Fruit fly (Drosophila melanogaster) whole organism, embryonic: ENCODE measurements around the gene SIDL.

Source experiments
- CG10543 ChIP-seq: fragments of 200-800 bp; sonication (Bioruptor generic); optimal IDR thresholded peaks from 3 replicates; lab custom pipeline; 2017; ENCODE audit warnings: missing biosample characterization, mild to moderate bottlenecking, missing genetic modification characterization, moderate library complexity
- CG1529 ChIP-seq: fragments of 200-800 bp; sonication (Bioruptor generic); optimal IDR thresholded peaks from 3 replicates; lab custom pipeline; 2018; ENCODE audit warnings: missing biosample characterization, missing genetic modification characterization
- CG8765 ChIP-seq: fragments of 200-800 bp; sonication (Bioruptor generic); IDR thresholded peaks from 2 replicates; pipeline ENCODE4 v1.3.6; 2022; ENCODE audit warnings: missing biosample characterization, missing genetic modification characterization
- Chrac-16 ChIP-seq: fragments of 200-800 bp; sonication (Bioruptor generic); optimal IDR thresholded peaks from 3 replicates; lab custom pipeline; 2016; ENCODE audit warnings: missing biosample characterization, missing genetic modification characterization
- tll ChIP-seq, 2 experiments: fragments of 200-800 bp in 1 of 2; fragments of >200 bp in 1 of 2; sonication (Bioruptor generic) in 1 of 2; optimal IDR thresholded peaks; 2 replicates each; lab custom pipeline; 2017 to 2019; ENCODE audit warnings: missing biosample characterization in 2 of 2, missing genetic modification characterization in 2 of 2, mild to moderate bottlenecking in 1 of 2, moderate library complexity in 1 of 2

The SIDL gene

dm6 chr3R:15177230-15177629 is 41.4 kb downstream of the SIDL start (continued):
- TF ChIP-seq Chrac-16 (GFP tag; lab: Kevin White, UChicago) (no peak), CG10543 (peak; percentile 72), CG8765 (GFP tag; lab: Robert Waterston, UW) (no peak), CG1529 (GFP tag; lab: Kevin White, UChicago) (no peak), tll (GFP tag; optimal IDR thresholded peaks at IDR 0.05; lab: Kevin White, UChicago) (no peak)
